Fruit fly (Drosophila melanogaster): ENCODE data around the gene PDZ-GEF.
A peak's percentile ranks its signal among the peaks of the same experiment; 100 is the strongest.

Gene PDZ-GEF

dm6 chr2L:6351809-6352182 is 28.2 kb downstream of the PDZ-GEF start (continued):
- TF ChIP-seq CHES-1-like (GFP tag; optimal IDR thresholded peaks at IDR 0.05): peak; percentile 83
- TF ChIP-seq CG10543 (GFP tag; optimal IDR thresholded peaks at IDR 0.05): peak; percentile 90
- peak; percentile 73 for TF ChIP-seq cas (GFP tag; IDR thresholded peaks at IDR 0.05)
- peak; percentile 75 for TF ChIP-seq kay (GFP tag; optimal IDR thresholded peaks at IDR 0.05)
- peak; percentile 57 for TF ChIP-seq Bdp1 (GFP tag; optimal IDR thresholded peaks at IDR 0.05)
- no peak for TF ChIP-seq CG7271 (tag; optimal IDR thresholded peaks at IDR 0.05)
- peak; percentile 80 for TF ChIP-seq Bteb2 (GFP tag; optimal IDR thresholded peaks at IDR 0.05)
- TF ChIP-seq Dad (GFP tag; optimal IDR thresholded peaks at IDR 0.05): peak; percentile 59
- peak; percentile 84 for TF ChIP-seq bcd (GFP tag; optimal IDR thresholded peaks at IDR 0.05)
- TF ChIP-seq Scr (GFP tag; IDR thresholded peaks at IDR 0.05; ENCODE audit: partially characterized antibody): no peak; the same call in 1 of the 2 replicates
- peak; percentile 51 for TF ChIP-seq odd (GFP tag; optimal IDR thresholded peaks at IDR 0.05)
- peak; percentile 64 for TF ChIP-seq CG10274 (GFP tag; optimal IDR thresholded peaks at IDR 0.05)
- no peak for TF ChIP-seq pfk (GFP tag; optimal IDR thresholded peaks at IDR 0.05)
- TF ChIP-seq tin (GFP tag; optimal IDR thresholded peaks at IDR 0.05): peak; percentile 81
- no peak for TF ChIP-seq CG4707 (GFP tag; optimal IDR thresholded peaks at IDR 0.05)
- peak; percentile 5 for TF ChIP-seq CG17186 (GFP tag; optimal IDR thresholded peaks at IDR 0.05)
- TF ChIP-seq ash1 (GFP tag; optimal IDR thresholded peaks at IDR 0.05): no peak
- peak; percentile 9 for TF ChIP-seq CG30020 (tag; optimal IDR thresholded peaks at IDR 0.05)
- TF ChIP-seq E2f1 (GFP tag; IDR thresholded peaks at IDR 0.05): peak; percentile 85
- peak; percentile 48 to 89 for TF ChIP-seq Hr51 (GFP tag; optimal IDR thresholded peaks at IDR 0.05)
- TF ChIP-seq Taf1 (GFP tag; IDR thresholded peaks at IDR 0.05): peak; percentile 90
- peak; percentile 55; the same call in 2 of the 3 replicates for TF ChIP-seq ase (GFP tag; IDR thresholded peaks at IDR 0.05)
- TF ChIP-seq Hmr (GFP tag; optimal IDR thresholded peaks at IDR 0.05): peak; percentile 90
- peak; percentile 49 for TF ChIP-seq ewg (GFP tag; optimal IDR thresholded peaks at IDR 0.05)
- TF ChIP-seq luna (GFP tag; optimal IDR thresholded peaks at IDR 0.05): peak; percentile 73
- peak; percentile 39 for TF ChIP-seq CG8388 (GFP tag; optimal IDR thresholded peaks at IDR 0.05)
- peak; percentile 87 for TF ChIP-seq CG34422 (GFP tag; IDR thresholded peaks at IDR 0.05)
- TF ChIP-seq Stat92E (GFP tag; optimal IDR thresholded peaks at IDR 0.05): no peak
- peak; percentile 85 to 94 for TF ChIP-seq Pdp1 (GFP tag; optimal IDR thresholded peaks at IDR 0.05)
- TF ChIP-seq jing (GFP tag; optimal IDR thresholded peaks at IDR 0.05): peak; percentile 53
- peak; percentile 77 for TF ChIP-seq CG7556 (GFP tag; optimal IDR thresholded peaks at IDR 0.05)
- peak; percentile 65 for TF ChIP-seq Adf1 (GFP tag; IDR thresholded peaks at IDR 0.05)
- peak; percentile 27 for TF ChIP-seq CG9437 (GFP tag; optimal IDR thresholded peaks at IDR 0.05)
- no peak for TF ChIP-seq CG10431 (GFP tag; optimal IDR thresholded peaks at IDR 0.05)
- no peak for TF ChIP-seq sc (optimal IDR thresholded peaks at IDR 0.05)
- TF ChIP-seq sc (GFP tag; optimal IDR thresholded peaks at IDR 0.05): no peak
- TF ChIP-seq Deaf1 (tag; optimal IDR thresholded peaks at IDR 0.05): peak; percentile 66
- TF ChIP-seq CG3838 (GFP tag; optimal IDR thresholded peaks at IDR 0.05): no peak
- TF ChIP-seq CG17568 (GFP tag; optimal IDR thresholded peaks at IDR 0.05): no peak
- TF ChIP-seq Blimp-1 (GFP tag; optimal IDR thresholded peaks at IDR 0.05): peak; percentile 72
- peak; percentile 15 for TF ChIP-seq CG15073 (GFP tag; optimal IDR thresholded peaks at IDR 0.05)
- peak; percentile 66 for TF ChIP-seq NK7.1 (GFP tag; optimal IDR thresholded peaks at IDR 0.05)
- peak; percentile 69 for TF ChIP-seq CG11723 (GFP tag; optimal IDR thresholded peaks at IDR 0.05)
- peak; percentile 83 for TF ChIP-seq pum (GFP tag; optimal IDR thresholded peaks at IDR 0.05)
- peak; percentile 70 for TF ChIP-seq eyg (GFP tag; optimal IDR thresholded peaks at IDR 0.05)
- peak; percentile 69 for TF ChIP-seq shn (GFP tag; optimal IDR thresholded peaks at IDR 0.05)
- peak; percentile 76 for TF ChIP-seq Nf-YC (tag; optimal IDR thresholded peaks at IDR 0.05)
- TF ChIP-seq Rx (GFP tag; IDR thresholded peaks at IDR 0.05): peak; percentile 82
- peak; percentile 87 for TF ChIP-seq fd96Cb (tag; optimal IDR thresholded peaks at IDR 0.05)
- TF ChIP-seq CG7839 (tag; optimal IDR thresholded peaks at IDR 0.05): peak; percentile 95

Measured in whole organism, embryonic.